Worm (Caenorhabditis elegans) whole organism, late embryonic: Measurements from ENCODE around the gene duo-1.

ENCODE experiments used
- ama-1 ChIP-seq: fragments of 150-350 bp; optimal IDR thresholded peaks from 2 replicates; lab custom pipeline; 2014
- dmd-4 ChIP-seq: sonication (generic microtip); optimal IDR thresholded peaks from 2 replicates; lab custom pipeline; 2016; ENCODE audit warnings: borderline replicate concordance, missing genetic modification characterization, missing compliant biosample characterization
- dve-1 ChIP-seq: sonication (generic microtip); optimal IDR thresholded peaks from 2 replicates; lab custom pipeline; 2017; ENCODE audit warnings: antibody characterized with exemption, mild to moderate bottlenecking, missing genetic modification characterization, missing compliant biosample characterization
- fkh-10 ChIP-seq: fragments of 150-350 bp; optimal IDR thresholded peaks from 2 replicates; lab custom pipeline; 2014; ENCODE audit warnings: missing biosample characterization, missing genetic modification reagents, missing genetic modification characterization
- gmeb-2 ChIP-seq: sonication (generic microtip); optimal IDR thresholded peaks from 2 replicates; lab custom pipeline; 2016; ENCODE audit warnings: missing genetic modification characterization, inconsistent platforms, missing compliant biosample characterization
- hlh-15 ChIP-seq: sonication (generic microtip); optimal IDR thresholded peaks from 2 replicates; lab custom pipeline; 2016; ENCODE audit warnings: missing genetic modification characterization, missing compliant biosample characterization
- hlh-30 ChIP-seq: sonication (generic microtip); optimal IDR thresholded peaks from 2 replicates; lab custom pipeline; 2017; ENCODE audit warnings: antibody characterized with exemption, missing genetic modification characterization, missing compliant biosample characterization; ENCODE audit not compliant: insufficient read depth
- nhr-11 ChIP-seq: fragments of 150-350 bp; optimal IDR thresholded peaks from 2 replicates; lab custom pipeline; 2014; ENCODE audit warnings: missing biosample characterization, missing genetic modification characterization
- pax-1 ChIP-seq: fragments of 150-350 bp; optimal IDR thresholded peaks from 2 replicates; lab custom pipeline; 2014; ENCODE audit warnings: missing biosample characterization, missing genetic modification characterization
- sox-4 ChIP-seq: sonication (generic microtip); optimal IDR thresholded peaks from 2 replicates; lab custom pipeline; 2017; ENCODE audit warnings: mild to moderate bottlenecking, missing genetic modification characterization, inconsistent platforms, missing compliant biosample characterization
- unc-55 ChIP-seq: sonication (generic microtip); optimal IDR thresholded peaks from 2 replicates; lab custom pipeline; 2017; ENCODE audit warnings: missing biosample characterization, missing genetic modification reagents, missing genetic modification characterization
- zip-5 ChIP-seq: sonication (generic microtip); optimal IDR thresholded peaks from 2 replicates; lab custom pipeline; 2016; ENCODE audit warnings: missing genetic modification characterization, missing compliant biosample characterization

ce11 chrV:11533365-11533949, 21.0 kb upstream of the duo-1 start:
- TF ChIP-seq ama-1: no peak
- TF ChIP-seq dve-1 (tag; lab: Kevin White, UChicago): no peak
- no peak for TF ChIP-seq pax-1 (tag; lab: Kevin White, UChicago)
- TF ChIP-seq sox-4: no peak
- TF ChIP-seq gmeb-2 (tag; lab: Kevin White, UChicago): no peak
- TF ChIP-seq hlh-30 (tag; lab: Kevin White, UChicago): no peak
- no peak for TF ChIP-seq fkh-10
- TF ChIP-seq hlh-15 (tag; lab: Kevin White, UChicago): no peak
- no peak for TF ChIP-seq nhr-11 (tag; lab: Kevin White, UChicago)
- no peak for TF ChIP-seq zip-5 (tag; lab: Kevin White, UChicago)
- TF ChIP-seq dmd-4 (tag; lab: Kevin White, UChicago): no peak
- no peak for TF ChIP-seq unc-55 (GFP tag; lab: Kevin White, UChicago)
